Worm (Caenorhabditis elegans) whole organism, L4 larva: ENCODE measurements around the gene K08E7.4.

Experiments
- F10B5.3 ChIP-seq: sonication (generic microtip); optimal IDR thresholded peaks from 2 replicates; lab custom pipeline; 2016; ENCODE audit warnings: mild to moderate bottlenecking, missing genetic modification characterization, missing compliant biosample characterization
- T26A8.4 ChIP-seq: fragments of 200-800 bp; sonication (Bioruptor generic); IDR thresholded peaks from 2 replicates; pipeline ENCODE4 v1.3.6; 2022; ENCODE audit warnings: missing genetic modification characterization, missing compliant biosample characterization
- Y5F2A.4 ChIP-seq: fragments of 200-800 bp; sonication (Bioruptor generic); optimal IDR thresholded peaks from 2 replicates; lab custom pipeline; 2018; ENCODE audit warnings: mild to moderate bottlenecking, missing genetic modification characterization, missing compliant biosample characterization
- Y75B8A.6 ChIP-seq: fragments of 200-800 bp; sonication (Bioruptor generic); IDR thresholded peaks from 2 replicates; pipeline ENCODE4 v1.3.6; 2022; ENCODE audit warnings: missing genetic modification reagents, missing genetic modification characterization, missing compliant biosample characterization
- aha-1 ChIP-seq: fragments of 150-350 bp; peaks from one replicate; lab custom pipeline; 2014; ENCODE audit warnings: missing biosample characterization, missing genetic modification characterization
- attf-4 ChIP-seq: sonication (generic microtip); optimal IDR thresholded peaks from 3 replicates; lab custom pipeline; 2017; ENCODE audit warnings: missing biosample characterization, missing genetic modification characterization
- ceh-28 ChIP-seq: fragments of 150-350 bp; optimal IDR thresholded peaks from 2 replicates; lab custom pipeline; 2014; ENCODE audit warnings: missing biosample characterization, missing genetic modification reagents, missing genetic modification characterization
- ceh-44 ChIP-seq: fragments of 200-800 bp; sonication (Bioruptor generic); IDR thresholded peaks from 2 replicates; pipeline ENCODE4 v1.3.6; 2022; ENCODE audit warnings: missing genetic modification reagents, missing genetic modification characterization, missing compliant biosample characterization
- ceh-62 ChIP-seq: sonication (generic microtip); optimal IDR thresholded peaks from 2 replicates; lab custom pipeline; 2017; ENCODE audit warnings: missing biosample characterization, missing genetic modification characterization
- ces-1 ChIP-seq: fragments of 150-350 bp; sonication (generic microtip); optimal IDR thresholded peaks from 4 replicates; lab custom pipeline; 2014; ENCODE audit warnings: missing biosample characterization, missing genetic modification reagents, missing genetic modification characterization
- daf-19 ChIP-seq: fragments of 200-800 bp; sonication (Bioruptor generic); conservative IDR thresholded peaks from 2 replicates; pipeline ENCODE4 v1.3.6; 2022; ENCODE audit warnings: missing genetic modification characterization, missing compliant biosample characterization
- daf-8 ChIP-seq: fragments of 200-800 bp; sonication (Bioruptor generic); IDR thresholded peaks from 2 replicates; pipeline ENCODE4 v1.3.6; 2022; ENCODE audit warnings: missing genetic modification characterization, missing compliant biosample characterization
- egl-27 ChIP-seq: sonication (generic microtip); optimal IDR thresholded peaks from 3 replicates; lab custom pipeline; 2017; ENCODE audit warnings: missing biosample characterization, missing genetic modification reagents, missing genetic modification characterization
- lim-7 ChIP-seq: fragments of 200-800 bp; sonication (Bioruptor generic); IDR thresholded peaks from 2 replicates; pipeline ENCODE4 v1.3.6; 2022; ENCODE audit warnings: missing genetic modification characterization, missing compliant biosample characterization
- lin-1 ChIP-seq: fragments of 200-800 bp; sonication (Bioruptor generic); IDR thresholded peaks from 2 replicates; pipeline ENCODE4 v1.3.6; 2022; ENCODE audit warnings: missing genetic modification reagents, missing genetic modification characterization, missing compliant biosample characterization
- lin-13 ChIP-seq: fragments of 150-350 bp; optimal IDR thresholded peaks from 2 replicates; lab custom pipeline; 2014; ENCODE audit warnings: missing biosample characterization, missing genetic modification reagents, missing genetic modification characterization
- lin-15B ChIP-seq: fragments of 150-350 bp; sonication (generic microtip); optimal IDR thresholded peaks from 3 replicates; lab custom pipeline; 2014; ENCODE audit warnings: missing biosample characterization, missing genetic modification characterization
- lin-29 ChIP-seq: fragments of 200-800 bp; sonication (Bioruptor generic); IDR thresholded peaks from 2 replicates; pipeline ENCODE4 v1.3.6; 2022; ENCODE audit warnings: missing genetic modification reagents, missing genetic modification characterization, missing compliant biosample characterization
- lin-39 ChIP-seq: fragments of 150-350 bp; optimal IDR thresholded peaks from 2 replicates; lab custom pipeline; 2014; ENCODE audit warnings: missing biosample characterization, missing genetic modification reagents, missing genetic modification characterization
- mxl-2 ChIP-seq: fragments of 200-800 bp; sonication (Bioruptor generic); conservative IDR thresholded peaks from 2 replicates; pipeline ENCODE4 v1.3.6; 2022; ENCODE audit warnings: missing genetic modification reagents, missing genetic modification characterization, missing compliant biosample characterization
- nhr-10 ChIP-seq: fragments of 150-350 bp; optimal IDR thresholded peaks from 2 replicates; lab custom pipeline; 2014; ENCODE audit warnings: missing biosample characterization, missing genetic modification characterization
- nhr-11 ChIP-seq: fragments of 150-350 bp; optimal IDR thresholded peaks from 2 replicates; lab custom pipeline; 2014; ENCODE audit warnings: missing biosample characterization, missing genetic modification characterization
- nhr-237 ChIP-seq: sonication (generic microtip); optimal IDR thresholded peaks from 2 replicates; lab custom pipeline; 2017; ENCODE audit warnings: missing biosample characterization, missing genetic modification characterization
- nhr-25 ChIP-seq: sonication (generic microtip); optimal IDR thresholded peaks from 2 replicates; lab custom pipeline; 2017; ENCODE audit warnings: missing genetic modification characterization, mild to moderate bottlenecking, missing compliant biosample characterization, antibody characterized with exemption, moderate library complexity, borderline replicate concordance; ENCODE audit not compliant: insufficient read depth
- nhr-76 ChIP-seq: fragments of 150-350 bp; optimal IDR thresholded peaks from 2 replicates; lab custom pipeline; 2014; ENCODE audit warnings: missing biosample characterization, missing genetic modification characterization
- pqm-1 ChIP-seq: sonication (generic microtip); optimal IDR thresholded peaks from 2 replicates; lab custom pipeline; 2017; ENCODE audit warnings: missing biosample characterization, missing genetic modification characterization
- rbr-2 ChIP-seq: sonication (generic microtip); optimal IDR thresholded peaks from 2 replicates; lab custom pipeline; 2016; ENCODE audit warnings: missing genotype, missing genetic modification characterization, missing compliant biosample characterization
- set-16 ChIP-seq: fragments of 200-800 bp; sonication (Bioruptor generic); IDR thresholded peaks from 2 replicates; pipeline ENCODE4 v1.3.6; 2022; ENCODE audit warnings: missing genetic modification reagents, missing genetic modification characterization, missing compliant biosample characterization
- skn-1 ChIP-seq: fragments of 150-350 bp; optimal IDR thresholded peaks from 2 replicates; lab custom pipeline; 2014; ENCODE audit warnings: missing biosample characterization, missing genetic modification characterization
- tag-97 ChIP-seq: fragments of 200-800 bp; sonication (Bioruptor generic); IDR thresholded peaks from 2 replicates; pipeline ENCODE4 v1.3.6; 2022; ENCODE audit warnings: missing genetic modification characterization, missing compliant biosample characterization
- unc-130 ChIP-seq: sonication (generic microtip); optimal IDR thresholded peaks from 2 replicates; lab custom pipeline; 2016; ENCODE audit warnings: missing genetic modification reagents, missing genetic modification characterization, missing compliant biosample characterization
- unc-62 ChIP-seq, 3 experiments: fragments of 150-350 bp in 1 of 3; sonication (generic microtip); optimal IDR thresholded peaks in 2 of 3; peaks in 1 of 3; 1 replicate in 1 of 3; 2 replicates in 2 of 3; lab custom pipeline; 2014 to 2017; ENCODE audit warnings: missing biosample characterization in 3 of 3, missing genetic modification characterization in 3 of 3, missing genetic modification reagents in 3 of 3, missing genotype in 1 of 3
- zag-1 ChIP-seq: fragments of 150-350 bp; optimal IDR thresholded peaks from 2 replicates; lab custom pipeline; 2014; ENCODE audit warnings: missing biosample characterization, missing genetic modification characterization
- zip-11 ChIP-seq: fragments of 200-800 bp; sonication (Bioruptor generic); IDR thresholded peaks from 2 replicates; pipeline ENCODE4 v1.3.6; 2022; ENCODE audit warnings: missing genetic modification characterization, missing compliant biosample characterization
- ztf-7 ChIP-seq: fragments of 150-350 bp; optimal IDR thresholded peaks from 2 replicates; lab custom pipeline; 2014; ENCODE audit warnings: missing biosample characterization, missing genetic modification characterization

The K08E7.4 gene

DNA sequence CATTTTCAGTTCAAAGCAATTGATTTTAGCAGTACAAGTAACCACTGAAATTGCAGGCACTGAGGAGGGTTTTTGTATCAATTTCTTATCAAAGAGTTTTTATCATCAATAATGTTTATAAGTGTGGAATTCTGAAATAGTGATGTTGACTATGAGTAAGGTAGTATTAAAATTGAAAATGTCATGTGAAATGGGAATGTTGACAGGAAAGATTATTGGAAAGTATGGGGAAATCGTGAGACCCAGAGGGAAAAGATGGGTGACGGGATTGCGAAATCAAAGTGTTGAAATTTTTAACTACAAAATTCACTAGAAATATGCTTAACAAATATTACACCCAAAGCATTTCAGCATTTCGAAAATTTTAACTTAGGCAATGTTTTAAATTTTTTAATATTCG lies 43.7 kb downstream of the K08E7.4 start, which contains the start of gene F53B2.8 (continued):
- peak; percentile 10 for TF ChIP-seq nhr-11 (tag; lab: Kevin White, UChicago)
- no peak for TF ChIP-seq Y75B8A.6
- no peak for TF ChIP-seq lin-15B (tag; lab: Kevin White, UChicago)
- TF ChIP-seq nhr-25 (tag; lab: Kevin White, UChicago) = no peak
- TF ChIP-seq ceh-28 (tag; lab: Kevin White, UChicago) = no peak
- TF ChIP-seq F10B5.3 (tag; lab: Kevin White, UChicago) = no peak
- TF ChIP-seq lin-39 (tag; lab: Kevin White, UChicago) = no peak
- TF ChIP-seq set-16 = no peak
- TF ChIP-seq zip-11 = no peak
- no peak for TF ChIP-seq ces-1 (GFP tag; lab: Kevin White, UChicago)
- TF ChIP-seq ztf-7 (tag; lab: Kevin White, UChicago) = peak; percentile 53
- TF ChIP-seq attf-4 (tag; lab: Kevin White, UChicago) = no peak
- TF ChIP-seq lim-7 (GFP tag; lab: Robert Waterston, UW) = no peak
- TF ChIP-seq pqm-1 (tag; lab: Kevin White, UChicago) = peak; percentile 88
- no peak for TF ChIP-seq nhr-76 (tag; lab: Kevin White, UChicago)
- no peak for TF ChIP-seq unc-130
- TF ChIP-seq mxl-2 (GFP tag; lab: Robert Waterston, UW) = no peak
- no peak for TF ChIP-seq lin-13
- TF ChIP-seq daf-8 (GFP tag; lab: Robert Waterston, UW) = no peak
- no peak for TF ChIP-seq daf-19 (GFP tag; lab: Robert Waterston, UW)
- TF ChIP-seq ceh-44 (GFP tag; lab: Robert Waterston, UW) = no peak
- no peak for TF ChIP-seq skn-1 (tag; lab: Kevin White, UChicago)
- no peak for TF ChIP-seq tag-97 (GFP tag; lab: Robert Waterston, UW)
- no peak for TF ChIP-seq nhr-10 (tag; lab: Kevin White, UChicago)
- TF ChIP-seq egl-27 (tag; lab: Kevin White, UChicago) = no peak
- peak; percentile 48; the same call in 1 of the 2 replicates for TF ChIP-seq lin-1 (GFP tag; lab: Robert Waterston, UW)
- TF ChIP-seq rbr-2 = no peak
- no peak for TF ChIP-seq zag-1 (tag; lab: Kevin White, UChicago)
- no peak for TF ChIP-seq T26A8.4 (GFP tag; lab: Robert Waterston, UW)

- no peak for TF ChIP-seq Y5F2A.4 (GFP tag; lab: Kevin White, UChicago)
- TF ChIP-seq unc-62 (GFP tag; optimal IDR thresholded peaks at IDR 0.05 in 1 of 2; lab: Kevin White, UChicago) = peak in 1 of 2 experiments; percentile 58
- TF ChIP-seq unc-62 (tag; optimal IDR thresholded peaks at IDR 0.05; lab: Kevin White, UChicago) = no peak
- TF ChIP-seq ceh-62 (tag; lab: Kevin White, UChicago) = no peak
- TF ChIP-seq nhr-237 (tag; lab: Kevin White, UChicago) = no peak
- no peak for TF ChIP-seq aha-1 (tag; lab: Kevin White, UChicago)
- no peak for TF ChIP-seq ceh-44 (GFP tag; lab: Robert Waterston, UW)
- no peak for TF ChIP-seq ces-1 (GFP tag; lab: Kevin White, UChicago)
- TF ChIP-seq zag-1 (tag; lab: Kevin White, UChicago) = no peak
Observed at ce11 chrIV:12525409-12525808, 45.5 kb downstream of the K08E7.4 start, which contains the start of gene eak-4. Gene eak-4, minus strand, starts transcription at chrIV:12525509.

DNA sequence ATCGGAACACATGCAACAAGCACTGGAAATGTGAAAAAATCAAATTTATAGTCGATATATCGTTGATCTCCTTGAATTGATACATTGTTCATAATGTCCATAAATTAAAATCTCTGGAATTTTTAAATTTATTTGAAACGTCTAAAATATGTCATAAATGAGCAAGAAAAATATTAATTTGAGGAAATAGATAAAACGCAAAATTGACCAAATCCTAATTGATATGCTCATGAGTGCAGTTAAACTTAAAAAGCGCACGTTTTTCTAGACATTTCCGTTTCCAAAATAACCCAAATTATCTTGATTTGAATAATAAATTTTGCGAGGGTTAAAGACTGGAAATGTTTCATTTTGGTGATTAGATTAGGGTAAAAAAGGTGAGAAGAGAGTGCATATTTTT lies 48.4 kb downstream of the K08E7.4 start, which contains the start of gene sru-13:
Gene sru-13, minus strand, starts transcription at position 101 of the 400 bp plus-strand sequence.
- TF ChIP-seq aha-1 (tag; lab: Kevin White, UChicago) (peak; percentile 75), lin-29 (GFP tag; lab: Robert Waterston, UW) (no peak), tag-97 (GFP tag; lab: Robert Waterston, UW) (no peak)
- TF ChIP-seq, all 104 proteins: peak for 1
